Worm (Caenorhabditis elegans): ENCODE measurements around the gene rbm-26.

ce11 chrIII:5758519-5759099 is 47.3 kb downstream of the rbm-26 start:
- no peak for TF ChIP-seq tab-1 (GFP tag; IDR thresholded peaks at IDR 0.05)
- no peak for TF ChIP-seq T22C8.4 (GFP tag; IDR thresholded peaks at IDR 0.05)
- TF ChIP-seq ztf-23 (GFP tag; IDR thresholded peaks at IDR 0.05), result no peak
- no peak for TF ChIP-seq ztf-29 (GFP tag; IDR thresholded peaks at IDR 0.05)
